Worm (Caenorhabditis elegans): Measurements from ENCODE around the gene sra-11.
"Not testable (repeated sequence)": the region's sequence is repeated elsewhere in the genome, so short reads cannot be mapped to it uniquely, and the experiment has no call there.

Gene sra-11

DNA sequence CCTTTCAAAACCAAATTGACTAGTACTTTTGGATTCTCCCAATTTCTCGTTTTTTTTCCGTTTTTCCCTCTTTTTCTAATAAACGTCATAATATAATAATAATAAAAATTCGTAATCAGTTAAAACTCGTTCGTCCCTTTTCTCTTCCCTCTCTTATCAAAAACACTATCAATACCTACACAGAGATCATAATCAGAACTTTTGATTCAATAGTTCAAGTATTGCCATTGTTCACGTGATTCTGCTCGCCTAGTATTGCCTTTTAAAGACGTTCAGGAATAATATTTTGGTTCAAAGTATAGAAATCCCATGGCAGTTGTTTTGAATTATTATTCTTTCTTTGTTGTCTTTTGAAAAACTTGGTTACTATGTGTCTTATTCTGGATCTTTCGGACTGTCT, 14.6 kb upstream of the sra-11 start:
- no peak for TF ChIP-seq ceh-90 (tag; optimal IDR thresholded peaks at IDR 0.05)
- peak in 2 of 6 experiments; percentile 11 to 69 for TF ChIP-seq elt-3 (tag; optimal IDR thresholded peaks at IDR 0.05)
- TF ChIP-seq lin-14 (GFP tag; optimal IDR thresholded peaks at IDR 0.05): peak; percentile 39
- no peak for TF ChIP-seq ceh-82 (tag; optimal IDR thresholded peaks at IDR 0.05)
- TF ChIP-seq elt-2 (tag; optimal IDR thresholded peaks at IDR 0.05): peak; percentile 86
- peak; percentile 8 for TF ChIP-seq blmp-1 (tag; optimal IDR thresholded peaks at IDR 0.05)
- peak; percentile 42 for TF ChIP-seq nhr-90 (tag; optimal IDR thresholded peaks at IDR 0.05; ENCODE audit: poor library complexity)
- TF ChIP-seq nhr-19 (GFP tag; conservative IDR thresholded peaks at IDR 0.05): 0 out of 2 replicates have a peak, but pooled peaks have one; percentile 11
- TF ChIP-seq nhr-20 (tag; optimal IDR thresholded peaks at IDR 0.05): peak; percentile 45
- no peak for TF ChIP-seq sptf-1 (tag; optimal IDR thresholded peaks at IDR 0.05)
- TF ChIP-seq nhr-71 (tag; optimal IDR thresholded peaks at IDR 0.05): peak; percentile 50
- no peak for TF ChIP-seq nhr-85 (tag)
- peak in 1 of 2 experiments; percentile 27 for TF ChIP-seq lin-35 (GFP tag; optimal IDR thresholded peaks at IDR 0.05)
- no peak for TF ChIP-seq sup-37 (GFP tag; optimal IDR thresholded peaks at IDR 0.05)
- TF ChIP-seq snu-23 (GFP tag; optimal IDR thresholded peaks at IDR 0.05): peak; percentile 8

DNA sequence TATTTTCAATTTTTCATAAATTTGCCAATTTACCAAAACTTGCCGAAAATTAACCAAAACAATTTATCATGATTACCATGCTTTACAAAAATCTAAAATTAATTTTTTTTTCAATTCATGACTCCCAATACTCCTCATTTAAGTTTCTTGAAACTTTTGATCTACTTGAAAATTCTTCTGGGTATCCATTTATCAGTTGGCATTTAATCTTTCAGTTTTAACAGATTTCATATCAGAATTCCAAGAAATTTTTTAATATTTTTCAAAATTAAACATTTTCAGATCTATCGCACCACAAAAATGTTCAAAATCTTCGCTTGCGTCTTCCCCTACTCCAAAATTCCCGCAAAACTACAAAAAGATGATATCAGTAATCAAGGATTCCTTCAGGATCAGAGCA, 13.8 kb upstream of the sra-11 start, which contains the start of gene Y19D2B.2:
TSS of gene Y19D2B.2 (plus strand) at position 301 of the 400 bp plus-strand sequence.
- TF ChIP-seq nhr-77 (tag; optimal IDR thresholded peaks at IDR 0.05) (no peak), ets-5 (GFP tag; IDR thresholded peaks at IDR 0.05) (no peak), lin-39 (tag; optimal IDR thresholded peaks at IDR 0.05) (no peak), unc-30 (tag; optimal IDR thresholded peaks at IDR 0.05) (no peak)

DNA sequence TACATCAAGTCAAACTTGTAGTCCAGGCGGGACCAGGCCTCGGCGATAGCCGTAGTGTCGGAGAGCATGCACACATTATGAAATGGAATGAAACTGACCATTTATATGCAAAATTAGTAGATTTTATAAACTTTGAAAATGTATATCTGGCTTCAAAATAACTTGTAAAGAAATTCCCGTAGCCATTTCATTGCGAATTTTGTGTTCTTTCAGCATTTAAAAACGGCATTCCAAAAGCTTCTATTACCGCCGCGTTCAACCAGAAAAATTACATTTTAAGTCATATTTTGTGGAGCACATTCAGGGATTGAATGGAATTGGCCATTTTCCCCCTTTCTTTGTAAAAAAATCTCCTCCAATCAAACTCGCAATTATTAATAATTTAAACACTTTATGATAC, 12.8 kb upstream of the sra-11 start, which contains the start of gene Y19D2B.1:
TSS of gene Y19D2B.1 (minus strand) at position 101 of the 400 bp plus-strand sequence.
- TF ChIP-seq nhr-19 (GFP tag; conservative IDR thresholded peaks at IDR 0.05); ets-5 (GFP tag; IDR thresholded peaks at IDR 0.05); lin-13 (GFP tag; optimal IDR thresholded peaks at IDR 0.05): not testable (repeated sequence)

DNA sequence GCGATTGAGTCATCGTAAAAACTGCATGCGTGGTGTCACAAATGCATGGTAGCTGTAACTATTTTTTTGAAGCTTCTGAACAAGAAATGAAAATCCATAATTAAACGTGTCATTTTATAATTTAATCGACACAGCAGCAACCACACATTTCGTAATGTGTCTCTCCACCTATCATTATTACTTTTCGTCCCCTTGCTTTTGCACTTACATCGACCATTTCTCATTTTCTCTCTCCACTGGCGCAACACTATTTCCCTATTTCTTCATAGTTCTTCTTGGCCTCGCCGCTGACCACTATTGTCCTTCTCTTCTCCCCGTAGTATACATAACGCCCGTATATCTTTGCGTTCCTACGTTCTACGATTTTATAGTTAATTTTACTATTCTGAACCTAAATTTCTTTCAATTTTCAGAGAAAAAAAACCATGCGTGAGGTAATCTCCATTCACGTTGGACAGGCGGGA, 8.2 kb upstream of the sra-11 start, which contains the start of gene tba-4:
TSS of gene tba-4 (plus strand) at position 414 of the 464 bp plus-strand sequence.
- TF ChIP-seq efl-1 (optimal IDR thresholded peaks at IDR 0.05) (no peak), efl-1 (GFP tag; optimal IDR thresholded peaks at IDR 0.05 in 1 of 2) (peak in 1 of 2 experiments; percentile 61), pag-3 (tag; optimal IDR thresholded peaks at IDR 0.05; ENCODE audit: borderline replicate concordance, insufficient read depth) (no peak), lin-14 (GFP tag; optimal IDR thresholded peaks at IDR 0.05) (peak; percentile 32), blmp-1 (tag; optimal IDR thresholded peaks at IDR 0.05) (peak; percentile 35), ceh-63 (GFP tag; optimal IDR thresholded peaks at IDR 0.05) (no peak), jun-1 (tag; optimal IDR thresholded peaks at IDR 0.05) (no peak), irx-1 (tag; optimal IDR thresholded peaks at IDR 0.05) (no peak), nhr-85 (tag) (no peak), skn-1 (tag; optimal IDR thresholded peaks at IDR 0.05) (no peak)

DNA sequence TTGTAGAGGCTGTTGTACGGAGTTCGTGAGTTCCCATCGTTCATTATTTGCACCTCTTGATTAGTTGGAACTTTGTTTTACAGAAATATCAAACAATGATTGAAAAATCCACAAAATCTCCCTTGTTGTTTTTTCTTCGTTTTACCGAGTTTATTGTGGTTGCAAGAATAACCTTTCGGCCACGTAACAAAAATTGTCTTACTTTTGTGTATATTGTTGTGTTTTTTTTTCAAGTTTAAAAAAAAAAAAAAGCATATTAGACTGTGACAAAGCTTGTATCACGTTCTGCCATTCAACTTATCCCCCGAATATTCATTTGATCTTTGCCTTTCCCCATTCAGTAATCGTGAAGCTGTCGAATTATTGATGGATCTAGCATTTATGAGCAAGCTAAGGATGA, 7.1 kb upstream of the sra-11 start, which contains the start of gene F44F4.10:
TSS of gene F44F4.10 (minus strand) at position 101 of the 400 bp plus-strand sequence.
- TF ChIP-seq ztf-4 (tag; optimal IDR thresholded peaks at IDR 0.05) (no peak), nhr-76 (tag; optimal IDR thresholded peaks at IDR 0.05) (no peak), dsc-1 (tag; optimal IDR thresholded peaks at IDR 0.05) (no peak), rnt-1 (tag; optimal IDR thresholded peaks at IDR 0.05) (no peak), elt-3 (tag; optimal IDR thresholded peaks at IDR 0.05) (no peak), mef-2 (tag; optimal IDR thresholded peaks at IDR 0.05) (no peak)

DNA sequence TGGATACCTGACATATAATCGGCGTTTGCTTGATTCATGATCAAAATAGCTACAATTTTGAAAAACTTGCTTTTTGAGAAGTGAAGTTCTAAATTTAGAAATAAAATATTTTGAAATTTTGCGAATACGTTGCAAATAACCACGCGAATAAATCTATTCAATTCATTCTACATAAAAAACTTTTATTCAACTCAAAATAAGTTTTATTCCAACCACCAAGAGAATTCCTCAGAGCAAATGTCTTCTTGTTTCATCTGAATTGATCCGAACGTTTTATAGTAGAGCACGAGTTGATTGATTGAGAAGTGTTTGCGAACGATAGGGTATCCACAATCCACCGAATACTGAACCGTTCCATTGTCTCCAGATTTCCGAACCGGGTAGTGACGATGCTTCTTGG, 5.6 kb upstream of the sra-11 start, which contains the start of gene F44F4.9:
TSS of gene F44F4.9 (minus strand) at position 101 of the 400 bp plus-strand sequence.
- TF ChIP-seq jun-1 (tag; optimal IDR thresholded peaks at IDR 0.05) (no peak), fkh-10 (GFP tag; optimal IDR thresholded peaks at IDR 0.05) (no peak), dsc-1 (tag; optimal IDR thresholded peaks at IDR 0.05) (no peak), nhr-85 (tag) (no peak), unc-98 (GFP tag; IDR thresholded peaks at IDR 0.05) (no peak), ces-1 (GFP tag; optimal IDR thresholded peaks at IDR 0.05) (no peak), nhr-90 (tag; optimal IDR thresholded peaks at IDR 0.05; ENCODE audit: poor library complexity) (no peak), fkh-8 (tag; optimal IDR thresholded peaks at IDR 0.05) (no peak), nhr-11 (tag; optimal IDR thresholded peaks at IDR 0.05) (no peak), elt-3 (tag; optimal IDR thresholded peaks at IDR 0.05) (no peak), nhr-77 (tag; optimal IDR thresholded peaks at IDR 0.05) (no peak)

All from whole organism, L1 larva.